Worm (Caenorhabditis elegans): ENCODE data around the gene F11A10.5.

DNA sequence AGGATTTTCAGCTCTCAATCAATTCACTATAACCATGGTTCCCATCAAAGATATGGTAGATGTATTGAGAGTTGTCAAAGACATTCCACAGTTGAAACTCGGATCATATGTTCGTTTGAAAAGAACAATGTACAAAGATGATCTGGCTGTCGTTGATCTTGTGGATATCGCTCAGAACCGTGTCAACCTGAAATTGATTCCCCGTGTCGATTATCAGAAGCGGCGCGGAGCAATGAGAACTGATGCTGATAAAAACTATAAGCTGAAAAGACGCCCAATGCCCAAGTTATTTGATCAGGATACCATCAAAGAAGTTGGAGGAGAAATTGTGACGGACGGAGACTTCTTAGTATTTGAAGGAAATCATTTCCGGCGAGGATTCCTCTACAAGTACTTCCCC, 41.5 kb upstream of the F11A10.5 start:
- TF ChIP-seq flt-1 (GFP tag; IDR thresholded peaks at IDR 0.05) (no peak), ztf-29 (GFP tag; IDR thresholded peaks at IDR 0.05) (no peak), tab-1 (GFP tag; IDR thresholded peaks at IDR 0.05) (no peak), med-1 (GFP tag; optimal IDR thresholded peaks at IDR 0.05; ENCODE audit: insufficient read depth) (no peak), ztf-23 (GFP tag; IDR thresholded peaks at IDR 0.05) (no peak), klf-2 (GFP tag; conservative IDR thresholded peaks at IDR 0.05) (no peak), ref-1 (GFP tag; conservative IDR thresholded peaks at IDR 0.05) (no peak), cog-1 (tag; optimal IDR thresholded peaks at IDR 0.05) (no peak)

Data from whole organism, midembryonic.